Worm (Caenorhabditis elegans): ENCODE results near the gene Y48B6A.13.

The Y48B6A.13 gene

ce11 chrII:14249489-14249888, 23.4 kb upstream of the Y48B6A.13 start:
- TF ChIP-seq nhr-6 (tag; optimal IDR thresholded peaks at IDR 0.05) (peak; percentile 42), fos-1 (tag; optimal IDR thresholded peaks at IDR 0.05) (no peak), set-16 (GFP tag; IDR thresholded peaks at IDR 0.05) (peak; percentile 5; the same call in 1 of the 2 replicates), hlh-30 (tag; optimal IDR thresholded peaks at IDR 0.05; ENCODE audit: insufficient read depth) (peak; percentile 85), daf-16 (GFP tag; optimal IDR thresholded peaks at IDR 0.05) (no peak), daf-16 (tag; optimal IDR thresholded peaks at IDR 0.05) (peak; percentile 57), aha-1 (tag) (peak; percentile 99), hmg-1.1 (GFP tag; IDR thresholded peaks at IDR 0.05) (peak; percentile 88), nhr-28 (tag; optimal IDR thresholded peaks at IDR 0.05) (peak; percentile 54), unc-39 (tag; optimal IDR thresholded peaks at IDR 0.05) (no peak), mes-2 (tag; optimal IDR thresholded peaks at IDR 0.05; ENCODE audit: poor library complexity, severe bottlenecking) (peak; percentile 73), madf-9 (GFP tag; conservative IDR thresholded peaks at IDR 0.05) (peak; percentile 45; the same call in 1 of the 2 replicates), ceh-28 (tag; optimal IDR thresholded peaks at IDR 0.05) (peak; percentile 50), php-3 (GFP tag; IDR thresholded peaks at IDR 0.05) (0 out of 2 replicates have a peak, but pooled peaks have one; percentile 7), zfp-3 (GFP tag; conservative IDR thresholded peaks at IDR 0.05) (no peak), dpl-1 (GFP tag; optimal IDR thresholded peaks at IDR 0.05) (peak; percentile 51), lin-13 (GFP tag; optimal IDR thresholded peaks at IDR 0.05) (peak; percentile 7), mdl-1 (tag; optimal IDR thresholded peaks at IDR 0.05) (peak; percentile 7 to 89), dve-1 (tag; optimal IDR thresholded peaks at IDR 0.05; ENCODE audit: insufficient read depth) (peak; percentile 47), hlh-11 (tag; optimal IDR thresholded peaks at IDR 0.05) (peak; percentile 72), nhr-42 (GFP tag; IDR thresholded peaks at IDR 0.05) (peak; percentile 5; the same call in 1 of the 2 replicates), nhr-11 (tag; optimal IDR thresholded peaks at IDR 0.05) (peak; percentile 53), dmd-6 (GFP tag; IDR thresholded peaks at IDR 0.05) (peak; percentile 44), nhr-102 (tag; optimal IDR thresholded peaks at IDR 0.05) (no peak), vab-7 (GFP tag; IDR thresholded peaks at IDR 0.05) (no peak), nhr-25 (tag; optimal IDR thresholded peaks at IDR 0.05; ENCODE audit: borderline replicate concordance, insufficient read depth) (peak; percentile 15), ceh-20 (GFP tag; IDR thresholded peaks at IDR 0.05) (no peak), nhr-77 (tag; optimal IDR thresholded peaks at IDR 0.05) (peak; percentile 75), mxl-3 (GFP tag; optimal IDR thresholded peaks at IDR 0.05) (peak; percentile 89), hif-1 (tag; optimal IDR thresholded peaks at IDR 0.05) (peak in 1 of 2 experiments; percentile 38), lsy-2 (tag; optimal IDR thresholded peaks at IDR 0.05) (peak; percentile 4 to 54), rbr-2 (tag; optimal IDR thresholded peaks at IDR 0.05) (peak; percentile 64), mep-1 (tag; optimal IDR thresholded peaks at IDR 0.05) (peak; percentile 74), pha-4 (GFP tag; IDR thresholded peaks at IDR 0.05) (peak; percentile 28; the same call in 1 of the 2 replicates), pha-4 (tag; optimal IDR thresholded peaks at IDR 0.05) (no peak), unc-130 (GFP tag; optimal IDR thresholded peaks at IDR 0.05) (no peak)

ce11 chrII:14247748-14248502, 21.9 kb upstream of the Y48B6A.13 start:
- TF ChIP-seq unc-62 (GFP tag; optimal IDR thresholded peaks at IDR 0.05 in 1 of 2): peak in 1 of 2 experiments; percentile 29
- no peak for TF ChIP-seq unc-62 (tag; optimal IDR thresholded peaks at IDR 0.05)
- TF ChIP-seq mes-2 (tag; optimal IDR thresholded peaks at IDR 0.05; ENCODE audit: poor library complexity, severe bottlenecking): peak; percentile 36
- peak; percentile 63; the same call in 1 of the 2 replicates for TF ChIP-seq nhr-42 (GFP tag; IDR thresholded peaks at IDR 0.05)
- peak; percentile 65 for TF ChIP-seq pqm-1 (tag; optimal IDR thresholded peaks at IDR 0.05)
- peak; percentile 52 for TF ChIP-seq dpl-1 (GFP tag; optimal IDR thresholded peaks at IDR 0.05)
- peak; percentile 86 for TF ChIP-seq nhr-28 (tag; optimal IDR thresholded peaks at IDR 0.05)
- peak; percentile 23; the same call in 1 of the 2 replicates for TF ChIP-seq egl-43 (GFP tag; IDR thresholded peaks at IDR 0.05)
- peak; percentile 80 for TF ChIP-seq mxl-3 (GFP tag; optimal IDR thresholded peaks at IDR 0.05)
- no peak for TF ChIP-seq Y5F2A.4 (GFP tag; optimal IDR thresholded peaks at IDR 0.05)
- no peak for TF ChIP-seq dmd-8 (GFP tag; IDR thresholded peaks at IDR 0.05)
- peak; percentile 22; the same call in 1 of the 2 replicates for TF ChIP-seq lin-38 (GFP tag; IDR thresholded peaks at IDR 0.05)
- TF ChIP-seq rbr-2 (tag; optimal IDR thresholded peaks at IDR 0.05): peak; percentile 18
- TF ChIP-seq hlh-30 (tag; optimal IDR thresholded peaks at IDR 0.05; ENCODE audit: insufficient read depth): peak; percentile 82
- no peak for TF ChIP-seq madf-5 (GFP tag; IDR thresholded peaks at IDR 0.05)
- TF ChIP-seq mep-1 (tag; optimal IDR thresholded peaks at IDR 0.05): peak; percentile 75
- peak in 1 of 2 experiments; percentile 17 for TF ChIP-seq mdl-1 (tag; optimal IDR thresholded peaks at IDR 0.05)
- peak; percentile 81 for TF ChIP-seq hlh-11 (tag; optimal IDR thresholded peaks at IDR 0.05)
- peak; percentile 79 for TF ChIP-seq nhr-48 (tag; optimal IDR thresholded peaks at IDR 0.05)
- TF ChIP-seq lir-3 (tag; optimal IDR thresholded peaks at IDR 0.05): no peak
- TF ChIP-seq lin-1 (GFP tag; IDR thresholded peaks at IDR 0.05): peak; percentile 35; the same call in 1 of the 2 replicates
- no peak for TF ChIP-seq ztf-7 (tag; optimal IDR thresholded peaks at IDR 0.05)

Data from whole organism, L4 larva.